Worm (Caenorhabditis elegans): ENCODE data around the gene sra-3.

ce11 chrII:9516836-9517235, 23.8 kb downstream of the sra-3 start, which contains the start of gene gcy-1:
- no peak for TF ChIP-seq dao-5 (tag; optimal IDR thresholded peaks at IDR 0.05)
- TF ChIP-seq W03F9.2 (tag; optimal IDR thresholded peaks at IDR 0.05), result no peak
